Worm (Caenorhabditis elegans): ENCODE results near the gene cyp-25A6.

- TF ChIP-seq rnt-1 (tag; optimal IDR thresholded peaks at IDR 0.05) (no peak), ceh-34 (tag; optimal IDR thresholded peaks at IDR 0.05) (no peak), ceh-14 (tag; optimal IDR thresholded peaks at IDR 0.05) (no peak), sox-4 (tag; optimal IDR thresholded peaks at IDR 0.05) (no peak), ceh-6 (GFP tag; optimal IDR thresholded peaks at IDR 0.05) (no peak), pax-1 (tag; optimal IDR thresholded peaks at IDR 0.05) (no peak), ceh-19 (GFP tag; optimal IDR thresholded peaks at IDR 0.05) (no peak), pag-3 (tag; optimal IDR thresholded peaks at IDR 0.05; ENCODE audit: borderline replicate concordance) (no peak), zip-5 (tag; optimal IDR thresholded peaks at IDR 0.05) (no peak)
Measured at ce11 chrIV:4216099-4216894, 19.0 kb downstream of the cyp-25A6 start.
